Worm (Caenorhabditis elegans) whole organism, L4 larva: Measurements from ENCODE around the gene B0334.13.
A peak's percentile ranks its signal among the peaks of the same experiment; 100 is the strongest.

ENCODE experiments used
- F10B5.3 ChIP-seq: sonication (generic microtip); optimal IDR thresholded peaks from 2 replicates; lab custom pipeline; 2016; ENCODE audit warnings: mild to moderate bottlenecking, missing genetic modification characterization, missing compliant biosample characterization
- F37D6.2 ChIP-seq: sonication (generic microtip); optimal IDR thresholded peaks from 2 replicates; lab custom pipeline; 2016; ENCODE audit warnings: mild to moderate bottlenecking, missing genetic modification characterization, missing compliant biosample characterization
- F44E2.7 ChIP-seq: fragments of 200-800 bp; sonication (Bioruptor generic); IDR thresholded peaks from 2 replicates; pipeline ENCODE4 v2.1.2; 2022; ENCODE audit warnings: missing genetic modification characterization, missing compliant biosample characterization
- R02D3.7 ChIP-seq: fragments of 150-350 bp; sonication (generic microtip); optimal IDR thresholded peaks from 3 replicates; lab custom pipeline; 2014; ENCODE audit warnings: missing biosample characterization, missing genetic modification characterization
- Y48G9A.11 ChIP-seq: fragments of 200-800 bp; sonication (Bioruptor generic); IDR thresholded peaks from 2 replicates; pipeline ENCODE4 v1.3.6; 2022; ENCODE audit warnings: missing genetic modification reagents, missing genetic modification characterization, missing compliant biosample characterization
- ZK337.2 ChIP-seq: fragments of 200-800 bp; sonication (Bioruptor generic); IDR thresholded peaks from 2 replicates; pipeline ENCODE4 v1.3.6; 2022; ENCODE audit warnings: missing genetic modification reagents, missing genetic modification characterization, missing compliant biosample characterization
- ZK546.5 ChIP-seq, 2 experiments: sonication (generic microtip); optimal IDR thresholded peaks; 2 replicates each; lab custom pipeline; 2017; ENCODE audit warnings: missing biosample characterization in 2 of 2, missing genetic modification characterization in 2 of 2
- aha-1 ChIP-seq: fragments of 150-350 bp; peaks from one replicate; lab custom pipeline; 2014; ENCODE audit warnings: missing biosample characterization, missing genetic modification characterization
- aly-2 ChIP-seq: sonication (generic microtip); optimal IDR thresholded peaks from 2 replicates; lab custom pipeline; 2018; ENCODE audit warnings: missing biosample characterization, missing genetic modification characterization
- ceh-28 ChIP-seq: fragments of 150-350 bp; optimal IDR thresholded peaks from 2 replicates; lab custom pipeline; 2014; ENCODE audit warnings: missing biosample characterization, missing genetic modification reagents, missing genetic modification characterization
- ceh-32 ChIP-seq: sonication (generic microtip); optimal IDR thresholded peaks from 2 replicates; lab custom pipeline; 2016; ENCODE audit warnings: mild to moderate bottlenecking, missing genetic modification characterization, missing compliant biosample characterization; ENCODE audit not compliant: poor library complexity
- ceh-44 ChIP-seq: fragments of 200-800 bp; sonication (Bioruptor generic); IDR thresholded peaks from 2 replicates; pipeline ENCODE4 v1.3.6; 2022; ENCODE audit warnings: missing genetic modification reagents, missing genetic modification characterization, missing compliant biosample characterization
- daf-12 ChIP-seq: fragments of 150-350 bp; optimal IDR thresholded peaks from 2 replicates; lab custom pipeline; 2014; ENCODE audit warnings: missing biosample characterization, missing genetic modification reagents, missing genetic modification characterization
- daf-16 ChIP-seq, 3 experiments: sonication (generic microtip); optimal IDR thresholded peaks; 2 replicates each; lab custom pipeline; 2016 to 2017; ENCODE audit warnings: missing genetic modification characterization in 3 of 3, missing genetic modification reagents in 3 of 3, mild to moderate bottlenecking in 2 of 3, missing compliant biosample characterization in 2 of 3, missing biosample characterization in 1 of 3, moderate library complexity in 1 of 3
- daf-19 ChIP-seq: fragments of 200-800 bp; sonication (Bioruptor generic); conservative IDR thresholded peaks from 2 replicates; pipeline ENCODE4 v1.3.6; 2022; ENCODE audit warnings: missing genetic modification characterization, missing compliant biosample characterization
- dmd-6 ChIP-seq: fragments of 200-800 bp; sonication (Bioruptor generic); IDR thresholded peaks from 2 replicates; pipeline ENCODE4 v1.3.6; 2022; ENCODE audit warnings: missing genetic modification reagents, missing genetic modification characterization, missing compliant biosample characterization
- dmd-8 ChIP-seq: fragments of 200-800 bp; sonication (Bioruptor generic); IDR thresholded peaks from 2 replicates; pipeline ENCODE4 v1.3.6; 2022; ENCODE audit warnings: missing genetic modification characterization, missing compliant biosample characterization
- dve-1 ChIP-seq: sonication (generic microtip); optimal IDR thresholded peaks from 2 replicates; lab custom pipeline; 2017; ENCODE audit warnings: antibody characterized with exemption, mild to moderate bottlenecking, missing genetic modification characterization, missing compliant biosample characterization; ENCODE audit not compliant: insufficient read depth
- egl-27 ChIP-seq: sonication (generic microtip); optimal IDR thresholded peaks from 3 replicates; lab custom pipeline; 2017; ENCODE audit warnings: missing biosample characterization, missing genetic modification reagents, missing genetic modification characterization
- egl-43 ChIP-seq: fragments of 200-800 bp; sonication (Bioruptor generic); IDR thresholded peaks from 2 replicates; pipeline ENCODE4 v1.3.6; 2022; ENCODE audit warnings: missing genetic modification reagents, missing genetic modification characterization, missing compliant biosample characterization
- hlh-11 ChIP-seq: fragments of 200-800 bp; sonication (Bioruptor generic); optimal IDR thresholded peaks from 2 replicates; lab custom pipeline; 2018; ENCODE audit warnings: mild to moderate bottlenecking, missing genetic modification characterization, missing compliant biosample characterization
- jun-1 ChIP-seq: fragments of 150-350 bp; optimal IDR thresholded peaks from 2 replicates; lab custom pipeline; 2014; ENCODE audit warnings: missing biosample characterization, missing genetic modification reagents, missing genetic modification characterization
- lim-7 ChIP-seq: fragments of 200-800 bp; sonication (Bioruptor generic); IDR thresholded peaks from 2 replicates; pipeline ENCODE4 v1.3.6; 2022; ENCODE audit warnings: missing genetic modification characterization, missing compliant biosample characterization
- lin-29 ChIP-seq: fragments of 200-800 bp; sonication (Bioruptor generic); IDR thresholded peaks from 2 replicates; pipeline ENCODE4 v1.3.6; 2022; ENCODE audit warnings: missing genetic modification reagents, missing genetic modification characterization, missing compliant biosample characterization
- lir-3 ChIP-seq: sonication (generic microtip); optimal IDR thresholded peaks from 2 replicates; lab custom pipeline; 2016; ENCODE audit warnings: mild to moderate bottlenecking, missing genetic modification characterization, missing compliant biosample characterization
- lsy-2 ChIP-seq, 2 experiments: fragments of 150-350 bp in 1 of 2; sonication (generic microtip) in 1 of 2; optimal IDR thresholded peaks; 2 replicates each; lab custom pipeline; 2014 to 2017; ENCODE audit warnings: missing biosample characterization in 2 of 2, missing genetic modification characterization in 2 of 2
- madf-9 ChIP-seq: fragments of 200-800 bp; sonication (Bioruptor generic); conservative IDR thresholded peaks from 2 replicates; pipeline ENCODE4 v1.3.6; 2022; ENCODE audit warnings: missing genetic modification reagents, missing genetic modification characterization, missing compliant biosample characterization
- mdt-29 ChIP-seq: fragments of 200-800 bp; sonication (Bioruptor generic); IDR thresholded peaks from 2 replicates; pipeline ENCODE4 v1.3.6; 2022; ENCODE audit warnings: missing genetic modification reagents, missing genetic modification characterization, missing compliant biosample characterization
- mxl-2 ChIP-seq: fragments of 200-800 bp; sonication (Bioruptor generic); conservative IDR thresholded peaks from 2 replicates; pipeline ENCODE4 v1.3.6; 2022; ENCODE audit warnings: missing genetic modification reagents, missing genetic modification characterization, missing compliant biosample characterization
- mxl-3 ChIP-seq: fragments of 200-800 bp; sonication (Bioruptor generic); optimal IDR thresholded peaks from 2 replicates; lab custom pipeline; 2018; ENCODE audit warnings: mild to moderate bottlenecking, missing genetic modification characterization, missing compliant biosample characterization
- nhr-10 ChIP-seq: fragments of 150-350 bp; optimal IDR thresholded peaks from 2 replicates; lab custom pipeline; 2014; ENCODE audit warnings: missing biosample characterization, missing genetic modification characterization
- nhr-28 ChIP-seq: fragments of 150-350 bp; optimal IDR thresholded peaks from 2 replicates; lab custom pipeline; 2014; ENCODE audit warnings: missing biosample characterization, missing genetic modification characterization
- nhr-42 ChIP-seq: fragments of 200-800 bp; sonication (Bioruptor generic); IDR thresholded peaks from 2 replicates; pipeline ENCODE4 v1.3.6; 2022; ENCODE audit warnings: missing genetic modification characterization, missing compliant biosample characterization
- nhr-48 ChIP-seq: sonication (generic microtip); optimal IDR thresholded peaks from 2 replicates; lab custom pipeline; 2016; ENCODE audit warnings: mild to moderate bottlenecking, missing genetic modification characterization, missing compliant biosample characterization
- nhr-76 ChIP-seq: fragments of 150-350 bp; optimal IDR thresholded peaks from 2 replicates; lab custom pipeline; 2014; ENCODE audit warnings: missing biosample characterization, missing genetic modification characterization
- pqm-1 ChIP-seq: sonication (generic microtip); optimal IDR thresholded peaks from 2 replicates; lab custom pipeline; 2017; ENCODE audit warnings: missing biosample characterization, missing genetic modification characterization
- set-16 ChIP-seq: fragments of 200-800 bp; sonication (Bioruptor generic); IDR thresholded peaks from 2 replicates; pipeline ENCODE4 v1.3.6; 2022; ENCODE audit warnings: missing genetic modification reagents, missing genetic modification characterization, missing compliant biosample characterization
- snpc-1.2 ChIP-seq: fragments of 200-800 bp; sonication (Bioruptor generic); IDR thresholded peaks from 2 replicates; pipeline ENCODE4 v1.3.6; 2022; ENCODE audit warnings: missing genetic modification reagents, missing genetic modification characterization, missing compliant biosample characterization
- unc-130 ChIP-seq: sonication (generic microtip); optimal IDR thresholded peaks from 2 replicates; lab custom pipeline; 2016; ENCODE audit warnings: missing genetic modification reagents, missing genetic modification characterization, missing compliant biosample characterization
- unc-62 ChIP-seq, 3 experiments: fragments of 150-350 bp in 1 of 3; sonication (generic microtip); optimal IDR thresholded peaks in 2 of 3; peaks in 1 of 3; 1 replicate in 1 of 3; 2 replicates in 2 of 3; lab custom pipeline; 2014 to 2017; ENCODE audit warnings: missing biosample characterization in 3 of 3, missing genetic modification characterization in 3 of 3, missing genetic modification reagents in 3 of 3, missing genotype in 1 of 3

Gene B0334.13

ce11 chrII:11440265-11440664, 47.8 kb upstream of the B0334.13 start, which contains the start of gene VW02B12L.2 (continued):
- TF ChIP-seq mxl-3 (GFP tag; lab: Kevin White, UChicago) (no peak), lsy-2 (tag; optimal IDR thresholded peaks at IDR 0.05; lab: Kevin White, UChicago) (peak in 1 of 2 experiments; percentile 66), ceh-44 (GFP tag; lab: Robert Waterston, UW) (no peak), Y48G9A.11 (GFP tag; lab: Robert Waterston, UW) (peak; percentile 45; the same call in 1 of the 2 replicates), lin-29 (GFP tag; lab: Robert Waterston, UW) (no peak), jun-1 (tag; lab: Kevin White, UChicago) (no peak), ceh-28 (tag; lab: Kevin White, UChicago) (no peak), dmd-8 (GFP tag; lab: Robert Waterston, UW) (no peak), mdt-29 (GFP tag; lab: Robert Waterston, UW) (no peak), nhr-42 (GFP tag; lab: Robert Waterston, UW) (no peak), unc-130 (no peak), F10B5.3 (no peak), nhr-76 (tag; lab: Kevin White, UChicago) (no peak), nhr-10 (tag; lab: Kevin White, UChicago) (no peak), ceh-32 (tag; lab: Kevin White, UChicago) (no peak), daf-19 (GFP tag; lab: Robert Waterston, UW) (no peak), daf-12 (tag; lab: Kevin White, UChicago) (no peak), madf-9 (no peak), F37D6.2 (tag; lab: Kevin White, UChicago) (no peak), lir-3 (tag; lab: Kevin White, UChicago) (no peak), daf-16 (GFP tag; optimal IDR thresholded peaks at IDR 0.05; lab: Kevin White, UChicago) (no peak), daf-16 (tag; optimal IDR thresholded peaks at IDR 0.05; lab: Kevin White, UChicago) (peak; percentile 15)

ce11 chrII:11442425-11442824, 45.7 kb upstream of the B0334.13 start, which contains the start of gene ebp-2:
Gene ebp-2, plus strand, starts transcription at chrII:11442725.
- TF ChIP-seq aha-1 = peak; percentile 31
- TF ChIP-seq, all 104 proteins: peak for 1; not testable (repeated sequence) for 103

DNA sequence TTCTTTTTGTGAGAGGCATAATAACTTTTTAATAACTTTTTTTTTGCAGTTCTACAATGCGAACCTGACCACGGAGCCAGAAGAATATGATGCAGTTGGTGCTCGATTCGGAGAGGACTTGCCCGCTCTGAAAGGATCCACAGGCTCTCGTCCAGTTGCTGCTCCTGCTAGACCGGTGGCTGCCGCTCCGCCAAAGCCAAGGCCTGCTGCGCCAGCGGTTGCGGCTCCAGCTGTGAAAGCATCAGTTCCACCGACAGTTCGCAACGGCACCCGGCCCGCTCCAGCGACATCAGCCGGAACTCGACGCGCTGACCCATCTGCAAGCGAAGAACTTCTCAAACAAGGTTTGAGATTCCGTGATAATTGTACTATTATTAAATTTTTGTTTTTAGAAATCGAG, 45.0 kb upstream of the B0334.13 start:
- peak; percentile 96 for TF ChIP-seq set-16 (GFP tag; lab: Robert Waterston, UW)
- TF ChIP-seq snpc-1.2 (GFP tag; lab: Robert Waterston, UW) = 0 out of 2 replicates have a peak, but pooled peaks have one; percentile 36
- no peak for TF ChIP-seq ceh-32 (tag; lab: Kevin White, UChicago)
- peak; percentile 49; the same call in 1 of the 2 replicates for TF ChIP-seq egl-43 (GFP tag; lab: Robert Waterston, UW)

ce11 chrII:11443862-11444261, 44.2 kb upstream of the B0334.13 start, which contains the start of gene adbp-1:
Gene adbp-1, plus strand, starts transcription at chrII:11444162.
- TF ChIP-seq egl-27 (no peak), mxl-2 (no peak), F37D6.2 (tag; lab: Kevin White, UChicago) (no peak), daf-16 (GFP tag; optimal IDR thresholded peaks at IDR 0.05; lab: Kevin White, UChicago) (no peak), daf-16 (tag; optimal IDR thresholded peaks at IDR 0.05; lab: Kevin White, UChicago) (peak; percentile 5), lim-7 (GFP tag; lab: Robert Waterston, UW) (no peak), aly-2 (tag; lab: Kevin White, UChicago) (no peak)

ce11 chrII:11444973-11445372, 43.1 kb upstream of the B0334.13 start, which contains the start of gene W02B12.13:
Gene W02B12.13, plus strand, starts transcription at chrII:11445273.
- TF ChIP-seq jun-1 (tag; lab: Kevin White, UChicago) = no peak

DNA sequence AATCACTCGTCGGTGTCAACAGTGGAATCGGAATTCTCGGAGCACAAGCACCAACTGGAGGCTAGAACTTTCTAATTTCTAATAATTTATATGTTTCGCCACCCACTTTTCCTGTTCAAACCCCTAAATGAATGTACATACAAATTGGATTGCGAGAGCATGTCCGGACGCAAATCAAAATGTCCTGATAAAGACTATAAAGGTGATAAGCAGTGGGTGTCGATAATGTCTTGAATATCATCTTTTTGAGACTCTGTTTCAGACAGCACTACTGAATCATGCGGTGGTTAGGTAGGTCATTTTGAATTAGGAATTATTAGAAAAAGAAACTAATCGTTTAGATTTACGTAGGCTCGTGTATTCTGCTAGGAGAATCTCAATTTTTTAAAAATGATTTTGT, 39.3 kb upstream of the B0334.13 start, which contains the start of gene W02B12.1:
W02B12.1 (plus strand) TSS at position 269 of the 400 bp plus-strand sequence.
- TF ChIP-seq R02D3.7 (tag; lab: Kevin White, UChicago) = no peak
- TF ChIP-seq nhr-28 (tag; lab: Kevin White, UChicago) = peak; percentile 38
- TF ChIP-seq ceh-32 (tag; lab: Kevin White, UChicago) = no peak
- TF ChIP-seq hlh-11 (tag; lab: Kevin White, UChicago) = peak; percentile 40
- no peak for TF ChIP-seq F44E2.7 (GFP tag; lab: Robert Waterston, UW)
- TF ChIP-seq pqm-1 (tag; lab: Kevin White, UChicago) = peak; percentile 78
- peak; percentile 30; the same call in 1 of the 2 replicates for TF ChIP-seq dmd-6 (GFP tag; lab: Robert Waterston, UW)
- TF ChIP-seq dve-1 (tag; lab: Kevin White, UChicago) = peak; percentile 41
- TF ChIP-seq mxl-3 (GFP tag; lab: Kevin White, UChicago) = peak; percentile 6
- no peak for TF ChIP-seq ceh-28 (tag; lab: Kevin White, UChicago)
- no peak for TF ChIP-seq ZK546.5 (tag; optimal IDR thresholded peaks at IDR 0.05; lab: Kevin White, UChicago)
- peak; percentile 70 for TF ChIP-seq aha-1
- no peak for TF ChIP-seq unc-62 (GFP tag; optimal IDR thresholded peaks at IDR 0.05 in 1 of 2; lab: Kevin White, UChicago)
- no peak for TF ChIP-seq unc-62 (tag; optimal IDR thresholded peaks at IDR 0.05; lab: Kevin White, UChicago)
- TF ChIP-seq ZK337.2 (GFP tag; lab: Robert Waterston, UW) = no peak
- no peak for TF ChIP-seq nhr-48
